Worm (Caenorhabditis elegans) whole organism, early embryonic: ENCODE results near the gene tebp-1.

Experiments
- B0310.2 ChIP-seq: sonication (generic microtip); optimal IDR thresholded peaks from 2 replicates; lab custom pipeline; 2016; ENCODE audit warnings: mild to moderate bottlenecking, missing genetic modification characterization, missing compliant biosample characterization
- F13C5.2 ChIP-seq: sonication (generic microtip); optimal IDR thresholded peaks from 2 replicates; lab custom pipeline; 2017; ENCODE audit warnings: mild to moderate bottlenecking, missing genetic modification characterization, inconsistent platforms, missing compliant biosample characterization
- aly-1 ChIP-seq: sonication (generic microtip); optimal IDR thresholded peaks from 2 replicates; lab custom pipeline; 2016; ENCODE audit warnings: missing genetic modification characterization, missing compliant biosample characterization
- ama-1 ChIP-seq: fragments of 150-350 bp; optimal IDR thresholded peaks from 2 replicates; lab custom pipeline; 2014
- ceh-13 ChIP-seq: fragments of 200-800 bp; sonication (Bioruptor generic); optimal IDR thresholded peaks from 2 replicates; lab custom pipeline; 2018; ENCODE audit warnings: mild to moderate bottlenecking, missing genetic modification characterization, missing compliant biosample characterization
- ceh-36 ChIP-seq: sonication (generic microtip); optimal IDR thresholded peaks from 2 replicates; lab custom pipeline; 2016; ENCODE audit warnings: missing genetic modification characterization, inconsistent platforms, missing compliant biosample characterization
- ets-7 ChIP-seq: sonication (generic microtip); optimal IDR thresholded peaks from 2 replicates; lab custom pipeline; 2016; ENCODE audit warnings: missing genotype, missing genetic modification characterization, missing compliant biosample characterization
- flt-1 ChIP-seq: fragments of 200-800 bp; sonication (Bioruptor generic); IDR thresholded peaks from 2 replicates; pipeline ENCODE4 v1.3.6; 2022; ENCODE audit warnings: missing genetic modification characterization, missing compliant biosample characterization
- hmbx-1 ChIP-seq: sonication (generic microtip); optimal IDR thresholded peaks from 2 replicates; lab custom pipeline; 2016; ENCODE audit warnings: mild to moderate bottlenecking, missing genetic modification characterization, missing compliant biosample characterization
- hmg-4 ChIP-seq: fragments of 200-800 bp; sonication (Bioruptor generic); optimal IDR thresholded peaks from 2 replicates; lab custom pipeline; 2018; ENCODE audit warnings: mild to moderate bottlenecking, missing genetic modification characterization, missing compliant biosample characterization
- hnd-1 ChIP-seq: sonication (generic microtip); optimal IDR thresholded peaks from 2 replicates; lab custom pipeline; 2016; ENCODE audit warnings: missing genetic modification characterization, missing compliant biosample characterization
- pes-1 ChIP-seq: fragments of 200-800 bp; sonication (Bioruptor generic); IDR thresholded peaks from 2 replicates; pipeline ENCODE4 v1.3.6; 2022; ENCODE audit warnings: missing genetic modification reagents, missing genetic modification characterization, missing compliant biosample characterization
- scrt-1 ChIP-seq: fragments of 200-800 bp; sonication (Bioruptor generic); IDR thresholded peaks from 2 replicates; pipeline ENCODE4 v1.3.6; 2022; ENCODE audit warnings: missing genetic modification characterization, missing compliant biosample characterization
- sea-1 ChIP-seq: fragments of 200-800 bp; sonication (Bioruptor generic); conservative IDR thresholded peaks from 2 replicates; pipeline ENCODE4 v1.3.6; 2022; ENCODE audit warnings: missing genetic modification characterization, missing compliant biosample characterization
- tbx-11 ChIP-seq: fragments of 200-800 bp; sonication (Bioruptor generic); IDR thresholded peaks from 2 replicates; pipeline ENCODE4 v1.3.6; 2022; ENCODE audit warnings: missing genetic modification characterization, missing compliant biosample characterization
- tbx-37 ChIP-seq: fragments of 200-800 bp; sonication (Bioruptor generic); conservative IDR thresholded peaks from 2 replicates; pipeline ENCODE4 v1.3.6; 2022; ENCODE audit warnings: missing genetic modification reagents, missing genetic modification characterization, missing compliant biosample characterization
- tra-4 ChIP-seq: sonication (generic microtip); optimal IDR thresholded peaks from 2 replicates; lab custom pipeline; 2017; ENCODE audit warnings: missing genetic modification characterization, missing compliant biosample characterization

Gene tebp-1

ce11 chrII:14408312-14408711, 46.5 kb downstream of the tebp-1 start, which contains the start of gene F26H11.4:
TSS of gene F26H11.4 (plus strand) at chrII:14408612.
- no peak for TF ChIP-seq hmg-4 (GFP tag; lab: Kevin White, UChicago)
- TF ChIP-seq aly-1 (tag; lab: Kevin White, UChicago): no peak
- TF ChIP-seq tbx-11 (GFP tag; lab: Robert Waterston, UW): no peak
- no peak for TF ChIP-seq ama-1
- TF ChIP-seq pes-1 (GFP tag; lab: Robert Waterston, UW): no peak
- no peak for TF ChIP-seq ceh-36 (tag; lab: Kevin White, UChicago)
- no peak for TF ChIP-seq scrt-1 (GFP tag; lab: Robert Waterston, UW)
- TF ChIP-seq flt-1 (GFP tag; lab: Robert Waterston, UW): no peak
- TF ChIP-seq ceh-13 (GFP tag; lab: Kevin White, UChicago): no peak
- TF ChIP-seq B0310.2 (tag; lab: Kevin White, UChicago): no peak
- no peak for TF ChIP-seq ets-7
- TF ChIP-seq hmbx-1: no peak
- no peak for TF ChIP-seq tbx-37
- no peak for TF ChIP-seq F13C5.2

- TF ChIP-seq aly-1 (tag; lab: Kevin White, UChicago) (no peak), sea-1 (no peak), pes-1 (GFP tag; lab: Robert Waterston, UW) (no peak), ama-1 (no peak), tbx-11 (GFP tag; lab: Robert Waterston, UW) (no peak), B0310.2 (tag; lab: Kevin White, UChicago) (no peak), F13C5.2 (no peak), tbx-37 (no peak), hmbx-1 (no peak), tra-4 (tag; lab: Kevin White, UChicago) (no peak)
Observed at ce11 chrII:14410768-14411167, 48.9 kb downstream of the tebp-1 start, which contains the start of gene dsb-2. TSS of gene dsb-2 (plus strand) at chrII:14411095.

- TF ChIP-seq ama-1 (no peak), ceh-13 (GFP tag; lab: Kevin White, UChicago) (no peak), tbx-37 (no peak), B0310.2 (tag; lab: Kevin White, UChicago) (no peak), hmg-4 (GFP tag; lab: Kevin White, UChicago) (no peak), pes-1 (GFP tag; lab: Robert Waterston, UW) (no peak), aly-1 (tag; lab: Kevin White, UChicago) (no peak), hnd-1 (tag; lab: Kevin White, UChicago) (no peak), ceh-36 (tag; lab: Kevin White, UChicago) (no peak), flt-1 (GFP tag; lab: Robert Waterston, UW) (no peak), tbx-11 (GFP tag; lab: Robert Waterston, UW) (no peak)
Observed at ce11 chrII:14413035-14413525, 51.3 kb downstream of the tebp-1 start, which contains the start of gene exl-1. TSS of gene exl-1 (minus strand) at chrII:14413475.

- TF ChIP-seq pes-1 (GFP tag; lab: Robert Waterston, UW): no peak
- no peak for TF ChIP-seq tbx-11 (GFP tag; lab: Robert Waterston, UW)
- TF ChIP-seq hnd-1 (tag; lab: Kevin White, UChicago): no peak
- TF ChIP-seq scrt-1 (GFP tag; lab: Robert Waterston, UW): no peak
- no peak for TF ChIP-seq ceh-36 (tag; lab: Kevin White, UChicago)
- TF ChIP-seq flt-1 (GFP tag; lab: Robert Waterston, UW): no peak
- no peak for TF ChIP-seq ama-1
- no peak for TF ChIP-seq tra-4 (tag; lab: Kevin White, UChicago)
- TF ChIP-seq tbx-37: no peak
- TF ChIP-seq B0310.2 (tag; lab: Kevin White, UChicago): no peak
- TF ChIP-seq ets-7: no peak
Observed at ce11 chrII:14413709-14414108, 51.9 kb downstream of the tebp-1 start.
